Worm (Caenorhabditis elegans) whole organism, young adult: ENCODE measurements around the gene fbxc-43.

Experiments used
- B0019.2 ChIP-seq: fragments of 200-800 bp; sonication (Bioruptor generic); conservative IDR thresholded peaks from 2 replicates; pipeline ENCODE4 v1.3.6; 2022; ENCODE audit warnings: missing genetic modification reagents, missing genetic modification characterization, missing compliant biosample characterization
- F10E7.11 ChIP-seq: sonication (generic microtip); optimal IDR thresholded peaks from 2 replicates; lab custom pipeline; 2017; ENCODE audit warnings: mild to moderate bottlenecking, missing genetic modification characterization, moderate library complexity, missing compliant biosample characterization
- F33H1.4 ChIP-seq: fragments of 200-800 bp; sonication (Bioruptor generic); IDR thresholded peaks from 2 replicates; pipeline ENCODE4 v1.3.6; 2022; ENCODE audit warnings: missing genetic modification reagents, missing genetic modification characterization, missing compliant biosample characterization
- F49E8.2 ChIP-seq: sonication (generic microtip); optimal IDR thresholded peaks from 3 replicates; lab custom pipeline; 2017; ENCODE audit warnings: missing genetic modification characterization, mild to moderate bottlenecking, missing compliant biosample characterization, antibody characterized with exemption, moderate library complexity; ENCODE audit not compliant: insufficient read depth
- F55B11.4 ChIP-seq: sonication (generic microtip); optimal IDR thresholded peaks from 2 replicates; lab custom pipeline; 2016; ENCODE audit warnings: missing compliant biosample characterization, missing genetic modification characterization, borderline replicate concordance; ENCODE audit not compliant: insufficient read depth
- F57A8.1 ChIP-seq: fragments of 200-800 bp; sonication (Bioruptor generic); optimal IDR thresholded peaks from 2 replicates; lab custom pipeline; 2018; ENCODE audit warnings: mild to moderate bottlenecking, missing genetic modification characterization, moderate library complexity, missing compliant biosample characterization
- K11D2.4 ChIP-seq: fragments of 200-800 bp; sonication (Bioruptor generic); IDR thresholded peaks from 2 replicates; pipeline ENCODE4 v1.3.6; 2022; ENCODE audit warnings: missing genetic modification reagents, missing genetic modification characterization, missing compliant biosample characterization
- T07F8.4 ChIP-seq: sonication (generic microtip); optimal IDR thresholded peaks from 2 replicates; lab custom pipeline; 2016; ENCODE audit warnings: mild to moderate bottlenecking, missing genetic modification characterization, moderate library complexity, missing compliant biosample characterization
- T26A5.8 ChIP-seq: sonication (generic microtip); optimal IDR thresholded peaks from 2 replicates; lab custom pipeline; 2016; ENCODE audit warnings: missing genetic modification characterization, missing compliant biosample characterization
- Y95B8A.8 ChIP-seq: fragments of 200-800 bp; sonication (Bioruptor generic); IDR thresholded peaks from 2 replicates; pipeline ENCODE4 v1.3.6; 2022; ENCODE audit warnings: missing genetic modification reagents, missing genetic modification characterization, missing compliant biosample characterization
- aptf-2 ChIP-seq: fragments of 200-800 bp; sonication (Bioruptor generic); conservative IDR thresholded peaks from 2 replicates; pipeline ENCODE4 v1.3.6; 2022; ENCODE audit warnings: missing genetic modification reagents, missing genetic modification characterization, missing compliant biosample characterization
- aptf-3 ChIP-seq: fragments of 200-800 bp; sonication (Bioruptor generic); IDR thresholded peaks from 2 replicates; pipeline ENCODE4 v1.3.6; 2022; ENCODE audit warnings: missing genetic modification characterization, missing compliant biosample characterization
- atf-7 ChIP-seq: sonication (generic microtip); optimal IDR thresholded peaks from 2 replicates; lab custom pipeline; 2017; ENCODE audit warnings: mild to moderate bottlenecking, missing genetic modification characterization, missing compliant biosample characterization
- attf-3 ChIP-seq: fragments of 200-800 bp; sonication (Bioruptor generic); conservative IDR thresholded peaks from 2 replicates; pipeline ENCODE4 v1.3.6; 2022; ENCODE audit warnings: missing genetic modification reagents, missing genetic modification characterization, missing compliant biosample characterization
- ceh-100 ChIP-seq: fragments of 200-800 bp; sonication (Bioruptor generic); IDR thresholded peaks from 2 replicates; pipeline ENCODE4 v1.3.6; 2022; ENCODE audit warnings: missing genetic modification reagents, missing genetic modification characterization, missing compliant biosample characterization
- ceh-40 ChIP-seq: fragments of 200-800 bp; sonication (Bioruptor generic); IDR thresholded peaks from 2 replicates; pipeline ENCODE4 v1.3.6; 2022; ENCODE audit warnings: missing genetic modification characterization, missing compliant biosample characterization
- ceh-58 ChIP-seq: fragments of 200-800 bp; sonication (Bioruptor generic); IDR thresholded peaks from 2 replicates; pipeline ENCODE4 v1.3.6; 2022; ENCODE audit warnings: missing genetic modification characterization, missing compliant biosample characterization
- dpl-1 ChIP-seq: fragments of 150-350 bp; optimal IDR thresholded peaks from 2 replicates; lab custom pipeline; 2014; ENCODE audit warnings: missing biosample characterization, missing genetic modification reagents, missing genetic modification characterization
- ets-4 ChIP-seq: fragments of 200-800 bp; sonication (Bioruptor generic); optimal IDR thresholded peaks from 2 replicates; lab custom pipeline; 2018; ENCODE audit warnings: mild to moderate bottlenecking, missing genetic modification characterization, missing compliant biosample characterization
- fkh-3 ChIP-seq: sonication (generic microtip); optimal IDR thresholded peaks from 2 replicates; lab custom pipeline; 2016; ENCODE audit warnings: mild to moderate bottlenecking, missing genetic modification characterization, missing compliant biosample characterization
- him-1 ChIP-seq: sonication (generic microtip); optimal IDR thresholded peaks from 2 replicates; lab custom pipeline; 2016; ENCODE audit warnings: missing genotype, missing genetic modification reagents, missing genetic modification characterization, missing compliant biosample characterization
- hlh-12 ChIP-seq: sonication (generic microtip); optimal IDR thresholded peaks from 2 replicates; lab custom pipeline; 2016; ENCODE audit warnings: missing genetic modification characterization, missing compliant biosample characterization
- let-607 ChIP-seq, 2 experiments: fragments of 200-800 bp in 1 of 2; sonication (Bioruptor generic) in 1 of 2; sonication (generic microtip) in 1 of 2; optimal IDR thresholded peaks; 2 replicates each; lab custom pipeline; 2016 to 2018; ENCODE audit warnings: mild to moderate bottlenecking in 2 of 2, missing compliant biosample characterization in 2 of 2, missing genetic modification characterization in 2 of 2, moderate library complexity in 2 of 2, missing genotype in 1 of 2
- lin-54 ChIP-seq: fragments of 200-800 bp; sonication (Bioruptor generic); optimal IDR thresholded peaks from 2 replicates; lab custom pipeline; 2018; ENCODE audit warnings: mild to moderate bottlenecking, missing genetic modification characterization, missing compliant biosample characterization
- lir-1 ChIP-seq: fragments of 200-800 bp; sonication (Bioruptor generic); conservative IDR thresholded peaks from 2 replicates; pipeline ENCODE4 v1.3.6; 2022; ENCODE audit warnings: missing genetic modification reagents, missing genetic modification characterization, missing compliant biosample characterization
- lsy-27 ChIP-seq: sonication (generic microtip); optimal IDR thresholded peaks from 2 replicates; lab custom pipeline; 2017; ENCODE audit warnings: missing genetic modification characterization, mild to moderate bottlenecking, missing compliant biosample characterization, antibody characterized with exemption, missing genotype, borderline replicate concordance; ENCODE audit not compliant: insufficient read depth
- madf-3 ChIP-seq: fragments of 200-800 bp; sonication (Bioruptor generic); IDR thresholded peaks from 2 replicates; pipeline ENCODE4 v1.3.6; 2022; ENCODE audit warnings: missing genetic modification reagents, missing genetic modification characterization, missing compliant biosample characterization
- madf-6 ChIP-seq: fragments of 200-800 bp; sonication (Bioruptor generic); IDR thresholded peaks from 2 replicates; pipeline ENCODE4 v1.3.6; 2022; ENCODE audit warnings: missing genetic modification reagents, missing genetic modification characterization, missing compliant biosample characterization
- nfya-1 ChIP-seq: sonication (generic microtip); optimal IDR thresholded peaks from 2 replicates; lab custom pipeline; 2017; ENCODE audit warnings: antibody characterized with exemption, missing compliant biosample characterization, missing genetic modification characterization, borderline replicate concordance; ENCODE audit not compliant: insufficient read depth
- nfya-2 ChIP-seq: fragments of 200-800 bp; sonication (Bioruptor generic); IDR thresholded peaks from 2 replicates; pipeline ENCODE4 v1.3.6; 2022; ENCODE audit warnings: missing genetic modification reagents, missing genetic modification characterization, missing compliant biosample characterization
- nfyb-1 ChIP-seq: fragments of 200-800 bp; sonication (Bioruptor generic); IDR thresholded peaks from 2 replicates; pipeline ENCODE4 v1.3.6; 2022; ENCODE audit warnings: missing genetic modification reagents, missing genetic modification characterization, missing compliant biosample characterization
- nhr-120 ChIP-seq: fragments of 200-800 bp; sonication (Bioruptor generic); IDR thresholded peaks from 2 replicates; pipeline ENCODE4 v1.3.6; 2022; ENCODE audit warnings: missing genetic modification characterization, missing compliant biosample characterization
- nhr-179 ChIP-seq: sonication (generic microtip); optimal IDR thresholded peaks from 2 replicates; lab custom pipeline; 2016; ENCODE audit warnings: mild to moderate bottlenecking, missing genetic modification characterization, missing compliant biosample characterization
- nhr-90 ChIP-seq: sonication (generic microtip); optimal IDR thresholded peaks from 2 replicates; lab custom pipeline; 2016; ENCODE audit warnings: missing genotype, mild to moderate bottlenecking, missing genetic modification characterization, missing compliant biosample characterization
- rpc-1 ChIP-seq, 2 experiments: fragments of 150-350 bp in 1 of 2; sonication (generic microtip) in 1 of 2; optimal IDR thresholded peaks; 2 replicates each; lab custom pipeline; 2014 to 2018; ENCODE audit warnings: missing biosample characterization in 1 of 2, missing genetic modification characterization in 1 of 2, missing genetic modification reagents in 1 of 2, missing genotype in 1 of 2
- sdz-38 ChIP-seq: sonication (generic microtip); optimal IDR thresholded peaks from 2 replicates; lab custom pipeline; 2016; ENCODE audit warnings: missing genotype, missing genetic modification characterization, missing compliant biosample characterization
- snpc-1.3 ChIP-seq: sonication (generic microtip); optimal IDR thresholded peaks from 2 replicates; lab custom pipeline; 2017; ENCODE audit warnings: missing genetic modification characterization, mild to moderate bottlenecking, missing compliant biosample characterization, antibody characterized with exemption, moderate library complexity, missing genotype, missing genetic modification reagents; ENCODE audit not compliant: insufficient read depth
- somi-1 ChIP-seq: fragments of 200-800 bp; sonication (Bioruptor generic); optimal IDR thresholded peaks from 2 replicates; lab custom pipeline; 2018; ENCODE audit warnings: mild to moderate bottlenecking, missing genetic modification characterization, missing compliant biosample characterization
- tbp1 ChIP-seq: fragments of 200-800 bp; sonication (Bioruptor generic); optimal IDR thresholded peaks from 2 replicates; lab custom pipeline; 2018; ENCODE audit warnings: mild to moderate bottlenecking, missing genetic modification characterization, missing compliant biosample characterization
- unc-62 ChIP-seq: fragments of 150-350 bp; optimal IDR thresholded peaks from 2 replicates; lab custom pipeline; 2014; ENCODE audit warnings: missing biosample characterization, missing genetic modification reagents, missing genetic modification characterization
- ztf-18 ChIP-seq: sonication (generic microtip); optimal IDR thresholded peaks from 2 replicates; lab custom pipeline; 2016; ENCODE audit warnings: missing genotype, mild to moderate bottlenecking, missing genetic modification characterization, missing compliant biosample characterization
- ztf-26 ChIP-seq: sonication (generic microtip); optimal IDR thresholded peaks from 2 replicates; lab custom pipeline; 2017; ENCODE audit warnings: missing genetic modification characterization, missing compliant biosample characterization
- ztf-28 ChIP-seq: fragments of 200-800 bp; sonication (Bioruptor generic); IDR thresholded peaks from 2 replicates; pipeline ENCODE4 v1.3.6; 2022; ENCODE audit warnings: missing genetic modification reagents, missing genetic modification characterization, missing compliant biosample characterization
- ztf-6 ChIP-seq: fragments of 200-800 bp; sonication (Bioruptor generic); IDR thresholded peaks from 2 replicates; pipeline ENCODE4 v1.3.6; 2022; ENCODE audit warnings: missing genetic modification reagents, missing genetic modification characterization, missing compliant biosample characterization

The fbxc-43 gene

DNA sequence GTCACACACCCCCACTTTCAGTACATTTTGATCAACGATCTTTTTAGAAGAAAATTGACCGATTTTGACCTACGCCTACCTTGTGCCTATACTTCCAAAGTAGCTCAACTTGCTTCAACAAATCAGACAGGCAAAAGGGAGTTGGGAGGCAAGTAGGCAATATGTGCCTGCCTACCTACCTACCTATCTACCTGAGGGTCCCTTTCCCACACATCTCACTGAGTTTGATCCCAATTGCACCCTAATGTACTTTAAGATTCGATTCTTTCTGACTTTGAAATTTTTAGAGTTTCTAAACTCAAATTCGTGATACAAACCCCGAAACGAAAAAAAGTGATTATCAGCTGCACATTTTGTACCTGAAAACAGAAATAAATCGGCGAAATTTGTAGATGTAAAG lies 31.9 kb upstream of the fbxc-43 start:
- TF ChIP-seq B0019.2 (GFP tag; lab: Robert Waterston, UW) (no peak), madf-6 (GFP tag; lab: Robert Waterston, UW) (no peak), K11D2.4 (GFP tag; lab: Robert Waterston, UW) (no peak), tbp1 (GFP tag; lab: Kevin White, UChicago) (no peak), ztf-28 (GFP tag; lab: Robert Waterston, UW) (no peak), ceh-40 (no peak), sdz-38 (tag; lab: Kevin White, UChicago) (no peak), dpl-1 (GFP tag; lab: Kevin White, UChicago) (no peak), T26A5.8 (tag; lab: Kevin White, UChicago) (no peak), aptf-2 (no peak), atf-7 (tag; lab: Kevin White, UChicago) (no peak), lsy-27 (tag; lab: Kevin White, UChicago) (no peak), F55B11.4 (tag; lab: Kevin White, UChicago) (no peak), rpc-1 (optimal IDR thresholded peaks at IDR 0.05; lab: Kevin White, UChicago) (no peak), rpc-1 (tag; optimal IDR thresholded peaks at IDR 0.05; lab: Kevin White, UChicago) (no peak), ceh-58 (GFP tag; lab: Robert Waterston, UW) (no peak), hlh-12 (tag; lab: Kevin White, UChicago) (no peak)

- no peak for TF ChIP-seq ztf-6
- no peak for TF ChIP-seq nfya-1 (tag; lab: Kevin White, UChicago)
- no peak for TF ChIP-seq ceh-100 (GFP tag; lab: Robert Waterston, UW)
- no peak for TF ChIP-seq fkh-3 (tag; lab: Kevin White, UChicago)
- no peak for TF ChIP-seq ztf-26 (tag; lab: Kevin White, UChicago)
- TF ChIP-seq F10E7.11 (tag; lab: Kevin White, UChicago): no peak
Measured at ce11 chrII:4258683-4259082, 22.9 kb upstream of the fbxc-43 start, which contains the start of gene clec-135. TSS of gene clec-135 (minus strand) at chrII:4258783.

ce11 chrII:4256541-4257001 lies 20.8 kb upstream of the fbxc-43 start, which contains the start of gene C16A11.7:
TSS of gene C16A11.7 (minus strand) at chrII:4256951.
- TF ChIP-seq let-607 (tag; optimal IDR thresholded peaks at IDR 0.05; lab: Kevin White, UChicago): no peak
- no peak for TF ChIP-seq ztf-18 (tag; lab: Kevin White, UChicago)
- TF ChIP-seq unc-62 (GFP tag; lab: Kevin White, UChicago): no peak
- TF ChIP-seq F57A8.1: no peak
- TF ChIP-seq nfya-2: no peak
- no peak for TF ChIP-seq F33H1.4 (GFP tag; lab: Robert Waterston, UW)

DNA sequence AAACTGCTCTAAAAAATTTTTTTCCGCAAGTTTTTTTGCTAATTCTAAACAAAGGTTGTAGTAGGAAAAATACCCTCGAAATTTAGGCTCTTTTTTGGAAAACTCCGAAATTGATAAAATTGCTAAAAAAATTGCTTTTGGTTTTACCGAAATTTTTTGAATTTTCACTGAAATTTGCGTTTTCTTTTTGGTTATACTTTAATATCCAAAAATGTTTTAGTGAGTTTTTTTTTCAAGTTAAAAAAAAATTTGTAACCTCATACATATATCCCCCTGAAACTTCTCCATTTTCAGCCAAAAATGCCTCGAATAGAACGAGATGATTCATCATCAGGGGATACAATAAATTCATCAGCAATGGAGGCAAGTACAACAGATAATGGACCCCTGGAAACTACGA lies 11.1 kb upstream of the fbxc-43 start, which contains the start of gene gpa-11:
gpa-11 (plus strand) TSS at position 301 of the 400 bp plus-strand sequence.
- TF ChIP-seq nhr-120 (GFP tag; lab: Robert Waterston, UW) (no peak), ets-4 (GFP tag; lab: Kevin White, UChicago) (no peak), him-1 (tag; lab: Kevin White, UChicago) (no peak), madf-3 (no peak), snpc-1.3 (tag; lab: Kevin White, UChicago) (no peak), Y95B8A.8 (GFP tag; lab: Robert Waterston, UW) (no peak), aptf-3 (GFP tag; lab: Robert Waterston, UW) (no peak), F33H1.4 (GFP tag; lab: Robert Waterston, UW) (no peak), somi-1 (GFP tag; lab: Kevin White, UChicago) (no peak), F49E8.2 (tag; lab: Kevin White, UChicago) (no peak), nhr-90 (tag; lab: Kevin White, UChicago) (no peak), attf-3 (GFP tag; lab: Robert Waterston, UW) (no peak), tbp1 (GFP tag; lab: Kevin White, UChicago) (no peak), T07F8.4 (no peak), lir-1 (GFP tag; lab: Robert Waterston, UW) (no peak), nhr-179 (no peak), lin-54 (no peak), nfyb-1 (GFP tag; lab: Robert Waterston, UW) (no peak)
- TF ChIP-seq, all 124 proteins: peak for 0
